Worm (Caenorhabditis elegans) whole organism, L2 larva: Measurements from ENCODE around the gene mtp-18.
A peak's percentile ranks its signal among the peaks of the same experiment; 100 is the strongest.

Source experiments
- C34F6.9 ChIP-seq: fragments of 150-350 bp; optimal IDR thresholded peaks from 2 replicates; lab custom pipeline; 2014; ENCODE audit warnings: missing biosample characterization, missing genetic modification characterization
- F13H6.1 ChIP-seq: sonication (generic microtip); optimal IDR thresholded peaks from 2 replicates; lab custom pipeline; 2016; ENCODE audit warnings: missing genetic modification characterization, missing compliant biosample characterization
- R02D3.7 ChIP-seq: fragments of 150-350 bp; optimal IDR thresholded peaks from 2 replicates; lab custom pipeline; 2014; ENCODE audit warnings: missing biosample characterization, missing genetic modification characterization
- Y55F3AM.14 ChIP-seq: fragments of 200-800 bp; sonication (Bioruptor generic); optimal IDR thresholded peaks from 2 replicates; lab custom pipeline; 2018; ENCODE audit warnings: mild to moderate bottlenecking, missing genetic modification characterization, missing compliant biosample characterization
- ZK546.5 ChIP-seq: sonication (generic microtip); optimal IDR thresholded peaks from 2 replicates; lab custom pipeline; 2017; ENCODE audit warnings: missing biosample characterization, missing genetic modification characterization
- alr-1 ChIP-seq: fragments of 150-350 bp; optimal IDR thresholded peaks from 2 replicates; lab custom pipeline; 2014; ENCODE audit warnings: missing biosample characterization, missing genetic modification characterization
- aly-2 ChIP-seq: fragments of 150-350 bp; optimal IDR thresholded peaks from 2 replicates; lab custom pipeline; 2014; ENCODE audit warnings: missing biosample characterization, missing genetic modification characterization
- blmp-1 ChIP-seq: sonication (generic microtip); optimal IDR thresholded peaks from 2 replicates; lab custom pipeline; 2017; ENCODE audit warnings: missing genetic modification characterization, mild to moderate bottlenecking, missing compliant biosample characterization, antibody characterized with exemption, moderate library complexity; ENCODE audit not compliant: insufficient read depth
- crh-2 ChIP-seq: sonication (generic microtip); optimal IDR thresholded peaks from 2 replicates; lab custom pipeline; 2017; ENCODE audit warnings: missing biosample characterization, missing genetic modification characterization
- egl-27 ChIP-seq: sonication (generic microtip); optimal IDR thresholded peaks from 3 replicates; lab custom pipeline; 2017; ENCODE audit warnings: missing biosample characterization, missing genetic modification reagents, missing genetic modification characterization
- elt-3 ChIP-seq: sonication (generic microtip); optimal IDR thresholded peaks from 2 replicates; lab custom pipeline; 2017; ENCODE audit warnings: missing biosample characterization, missing genetic modification characterization
- fos-1 ChIP-seq: fragments of 150-350 bp; optimal IDR thresholded peaks from 2 replicates; lab custom pipeline; 2014; ENCODE audit warnings: missing biosample characterization, missing genetic modification characterization
- lin-39 ChIP-seq: fragments of 150-350 bp; optimal IDR thresholded peaks from 2 replicates; lab custom pipeline; 2014; ENCODE audit warnings: missing biosample characterization, missing genetic modification reagents, missing genetic modification characterization
- lsy-2 ChIP-seq, 2 experiments: fragments of 150-350 bp in 1 of 2; sonication (generic microtip) in 1 of 2; optimal IDR thresholded peaks; 2 replicates each; lab custom pipeline; 2014 to 2017; ENCODE audit warnings: missing biosample characterization in 2 of 2, missing genetic modification characterization in 2 of 2
- mab-5 ChIP-seq: fragments of 150-350 bp; optimal IDR thresholded peaks from 2 replicates; lab custom pipeline; 2014; ENCODE audit warnings: missing biosample characterization, missing genetic modification characterization
- mbf-1 ChIP-seq: sonication (generic microtip); optimal IDR thresholded peaks from 2 replicates; lab custom pipeline; 2017; ENCODE audit warnings: missing biosample characterization, missing genetic modification characterization
- mdl-1 ChIP-seq, 2 experiments: fragments of 150-350 bp in 1 of 2; sonication (generic microtip) in 1 of 2; optimal IDR thresholded peaks; 2 replicates each; lab custom pipeline; 2017; ENCODE audit warnings: missing biosample characterization in 2 of 2, missing genetic modification characterization in 2 of 2
- nhr-10 ChIP-seq: sonication (generic microtip); optimal IDR thresholded peaks from 2 replicates; lab custom pipeline; 2017; ENCODE audit warnings: missing biosample characterization, missing genetic modification characterization
- nhr-129 ChIP-seq: fragments of 150-350 bp; optimal IDR thresholded peaks from 2 replicates; lab custom pipeline; 2014; ENCODE audit warnings: missing biosample characterization, missing genetic modification characterization
- nhr-21 ChIP-seq: fragments of 150-350 bp; optimal IDR thresholded peaks from 2 replicates; lab custom pipeline; 2014; ENCODE audit warnings: missing biosample characterization, missing genetic modification characterization
- nhr-23 ChIP-seq: fragments of 150-350 bp; optimal IDR thresholded peaks from 2 replicates; lab custom pipeline; 2014; ENCODE audit warnings: missing biosample characterization, missing genetic modification reagents, missing genetic modification characterization
- nhr-237 ChIP-seq: fragments of 150-350 bp; optimal IDR thresholded peaks from 2 replicates; lab custom pipeline; 2014; ENCODE audit warnings: missing biosample characterization, missing genetic modification characterization
- nhr-25 ChIP-seq: fragments of 150-350 bp; sonication (generic microtip); optimal IDR thresholded peaks from 3 replicates; lab custom pipeline; 2014; ENCODE audit warnings: missing biosample characterization, missing genetic modification characterization
- nhr-6 ChIP-seq: fragments of 150-350 bp; optimal IDR thresholded peaks from 2 replicates; lab custom pipeline; 2014; ENCODE audit warnings: missing biosample characterization, missing genetic modification characterization
- nhr-77 ChIP-seq: fragments of 150-350 bp; optimal IDR thresholded peaks from 2 replicates; lab custom pipeline; 2014; ENCODE audit warnings: missing biosample characterization, missing genetic modification characterization
- skn-1 ChIP-seq: sonication (generic microtip); optimal IDR thresholded peaks from 2 replicates; lab custom pipeline; 2017; ENCODE audit warnings: missing biosample characterization, missing genetic modification characterization
- sma-3 ChIP-seq: sonication (generic microtip); optimal IDR thresholded peaks from 2 replicates; lab custom pipeline; 2016; ENCODE audit warnings: missing genetic modification reagents, missing genetic modification characterization, missing compliant biosample characterization
- sma-9 ChIP-seq, 2 experiments: fragments of 150-350 bp in 1 of 2; sonication (generic microtip) in 1 of 2; optimal IDR thresholded peaks; 2 replicates each; lab custom pipeline; 2014 to 2016; ENCODE audit warnings: missing genetic modification characterization in 2 of 2, mild to moderate bottlenecking in 1 of 2, missing biosample characterization in 1 of 2, missing compliant biosample characterization in 1 of 2, missing genetic modification reagents in 1 of 2, moderate library complexity in 1 of 2
- snpc-4 ChIP-seq: fragments of 150-350 bp; optimal IDR thresholded peaks from 2 replicates; lab custom pipeline; 2014; ENCODE audit warnings: missing biosample characterization, missing genetic modification characterization
- unc-55 ChIP-seq: fragments of 150-350 bp; sonication (generic microtip); optimal IDR thresholded peaks from 3 replicates; lab custom pipeline; 2014; ENCODE audit warnings: missing biosample characterization, missing genetic modification reagents, missing genetic modification characterization
- unc-62 ChIP-seq: fragments of 150-350 bp; optimal IDR thresholded peaks from 2 replicates; lab custom pipeline; 2014; ENCODE audit warnings: missing biosample characterization, missing genetic modification reagents, missing genetic modification characterization
- ztf-11 ChIP-seq: sonication (generic microtip); optimal IDR thresholded peaks from 2 replicates; lab custom pipeline; 2017; ENCODE audit warnings: missing biosample characterization, missing genetic modification characterization
- ztf-4 ChIP-seq: fragments of 150-350 bp; optimal IDR thresholded peaks from 2 replicates; lab custom pipeline; 2014; ENCODE audit warnings: missing biosample characterization, missing genetic modification characterization

Gene mtp-18

DNA sequence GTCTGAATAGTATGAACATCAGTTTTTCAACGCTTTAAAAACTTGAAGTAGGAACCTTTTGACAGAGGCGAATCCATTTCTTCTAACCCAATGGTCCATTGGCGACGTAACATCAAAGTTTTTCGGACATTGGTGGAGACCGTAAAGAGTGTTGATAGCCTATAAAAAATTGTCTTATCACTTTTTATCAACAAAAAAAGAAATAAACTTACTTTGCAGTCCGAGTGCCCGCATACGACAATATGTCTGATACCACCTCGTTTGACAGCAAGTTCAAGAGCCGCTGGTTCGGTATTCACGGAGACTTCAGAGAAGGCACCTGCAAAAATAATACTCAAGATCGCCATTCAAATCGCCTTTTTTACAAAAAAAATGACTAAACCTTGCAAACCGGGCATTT is 2.9 kb downstream of the mtp-18 start:
- TF ChIP-seq nhr-6 (tag; lab: Kevin White, UChicago) (no peak), sma-9 (GFP tag; optimal IDR thresholded peaks at IDR 0.05; lab: Kevin White, UChicago) (peak; percentile 21), sma-9 (tag; optimal IDR thresholded peaks at IDR 0.05; lab: Kevin White, UChicago) (no peak), ztf-4 (tag; lab: Kevin White, UChicago) (no peak), sma-3 (GFP tag; lab: Kevin White, UChicago) (no peak), lin-39 (no peak)

DNA sequence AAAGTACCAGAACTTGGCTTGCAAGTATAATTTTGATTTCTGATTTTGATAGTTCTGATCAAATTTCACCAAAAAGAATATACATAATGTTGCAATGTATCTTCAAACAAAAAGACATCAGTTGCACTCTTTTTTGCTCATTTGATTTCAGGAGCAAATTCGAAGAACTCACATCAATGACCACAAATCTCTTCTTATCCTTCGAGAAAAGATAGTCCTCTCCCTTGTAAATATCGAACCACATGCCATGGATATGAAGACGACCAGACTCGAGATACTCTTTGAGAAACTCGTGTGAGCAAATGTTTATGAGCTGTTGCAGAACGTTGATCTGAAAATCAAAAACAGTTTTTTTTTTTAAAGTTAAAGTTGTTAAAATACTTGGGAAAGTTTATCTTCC is 3.4 kb downstream of the mtp-18 start:
- TF ChIP-seq nhr-23 (tag; lab: Kevin White, UChicago) = no peak
- no peak for TF ChIP-seq unc-55 (GFP tag; lab: Kevin White, UChicago)
- no peak for TF ChIP-seq snpc-4 (tag; lab: Kevin White, UChicago)
- peak; percentile 64 for TF ChIP-seq nhr-129 (tag; lab: Kevin White, UChicago)
- peak; percentile 8 for TF ChIP-seq C34F6.9 (tag; lab: Kevin White, UChicago)
- no peak for TF ChIP-seq alr-1 (tag; lab: Kevin White, UChicago)
- no peak for TF ChIP-seq nhr-77 (tag; lab: Kevin White, UChicago)
- peak in 1 of 2 experiments; percentile 27 for TF ChIP-seq lsy-2 (tag; optimal IDR thresholded peaks at IDR 0.05; lab: Kevin White, UChicago)
- TF ChIP-seq F13H6.1 (tag; lab: Kevin White, UChicago) = peak; percentile 19
- no peak for TF ChIP-seq sma-3 (GFP tag; lab: Kevin White, UChicago)
- TF ChIP-seq ztf-4 (tag; lab: Kevin White, UChicago) = peak; percentile 27
- TF ChIP-seq nhr-21 = no peak
- no peak for TF ChIP-seq ztf-11

DNA sequence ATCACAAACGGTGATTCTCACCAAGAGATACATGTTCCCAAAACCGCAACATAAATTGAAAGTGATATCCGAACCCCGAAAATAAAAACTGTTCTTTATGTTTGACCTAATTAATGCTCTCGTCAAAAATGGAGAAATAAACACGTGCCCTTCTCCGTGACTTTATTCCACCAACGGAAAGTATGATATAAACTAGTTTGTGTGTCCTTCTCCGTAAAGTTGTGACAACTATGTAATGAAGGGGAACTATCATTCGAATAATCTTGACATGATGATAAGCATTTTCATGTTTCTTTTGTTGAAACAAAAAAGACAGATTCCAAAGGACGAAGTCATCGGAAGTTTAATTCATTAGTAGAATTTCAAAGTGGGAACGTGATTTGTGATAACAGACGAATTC is 4.7 kb downstream of the mtp-18 start:
- TF ChIP-seq blmp-1 (tag; lab: Kevin White, UChicago) (peak; percentile 57), nhr-6 (tag; lab: Kevin White, UChicago) (peak; percentile 0), nhr-10 (tag; lab: Kevin White, UChicago) (no peak), aly-2 (tag; lab: Kevin White, UChicago) (no peak), sma-3 (GFP tag; lab: Kevin White, UChicago) (peak; percentile 79), unc-62 (GFP tag; lab: Kevin White, UChicago) (no peak), mab-5 (tag; lab: Kevin White, UChicago) (no peak), skn-1 (tag; lab: Kevin White, UChicago) (no peak), nhr-129 (tag; lab: Kevin White, UChicago) (peak; percentile 56), nhr-25 (peak; percentile 56), lsy-2 (tag; optimal IDR thresholded peaks at IDR 0.05; lab: Kevin White, UChicago) (peak in 1 of 2 experiments; percentile 57), ztf-11 (no peak), egl-27 (tag; lab: Kevin White, UChicago) (peak; percentile 18), elt-3 (tag; lab: Kevin White, UChicago) (no peak), snpc-4 (tag; lab: Kevin White, UChicago) (no peak), crh-2 (peak; percentile 1), fos-1 (tag; lab: Kevin White, UChicago) (peak; percentile 32), sma-9 (GFP tag; optimal IDR thresholded peaks at IDR 0.05; lab: Kevin White, UChicago) (peak; percentile 66), sma-9 (tag; optimal IDR thresholded peaks at IDR 0.05; lab: Kevin White, UChicago) (no peak), nhr-21 (peak; percentile 80), alr-1 (tag; lab: Kevin White, UChicago) (no peak), ZK546.5 (tag; lab: Kevin White, UChicago) (no peak), mbf-1 (tag; lab: Kevin White, UChicago) (no peak), mdl-1 (tag; optimal IDR thresholded peaks at IDR 0.05; lab: Kevin White, UChicago) (peak in 1 of 2 experiments; percentile 30), Y55F3AM.14 (no peak), nhr-237 (tag; lab: Kevin White, UChicago) (no peak)

DNA sequence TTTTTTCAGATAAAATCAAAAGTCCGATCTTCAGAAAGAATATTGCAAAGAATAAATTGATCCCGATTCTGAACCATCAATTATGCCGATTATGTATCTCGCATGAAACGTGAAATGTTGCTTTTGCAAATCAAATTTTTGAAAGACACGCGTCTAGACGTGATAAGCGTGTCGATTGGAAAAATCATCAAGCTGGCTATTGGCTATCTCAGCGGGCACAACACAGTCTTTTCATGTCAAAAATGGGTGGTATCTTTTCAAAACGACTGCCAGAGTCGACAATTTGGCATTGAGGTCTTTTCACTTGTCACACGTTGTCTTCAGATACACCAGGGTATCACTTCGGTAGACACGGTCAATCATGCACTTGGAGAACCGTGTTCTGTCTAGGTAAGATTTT is 9.6 kb downstream of the mtp-18 start, which contains the start of gene daf-9:
TSS of gene daf-9 (plus strand) at position 301 of the 400 bp plus-strand sequence.
- TF ChIP-seq R02D3.7 (tag; lab: Kevin White, UChicago) (no peak), aly-2 (tag; lab: Kevin White, UChicago) (no peak), blmp-1 (tag; lab: Kevin White, UChicago) (no peak), ztf-11 (no peak), lin-39 (no peak), mbf-1 (tag; lab: Kevin White, UChicago) (no peak), sma-3 (GFP tag; lab: Kevin White, UChicago) (no peak), nhr-237 (tag; lab: Kevin White, UChicago) (no peak), Y55F3AM.14 (no peak)
